Worm (Caenorhabditis elegans): ENCODE measurements around the gene ora-1.

The ora-1 gene

ce11 chrIV:7979588-7979987 is 1.9 kb downstream of the ora-1 start, which contains the start of gene unc-24:
Gene unc-24 (plus strand): TSS chrIV:7979870.
- TF ChIP-seq fkh-2 (tag; optimal IDR thresholded peaks at IDR 0.05) = no peak
- TF ChIP-seq elt-2 (tag; optimal IDR thresholded peaks at IDR 0.05) = no peak
- no peak for TF ChIP-seq jun-1 (tag; optimal IDR thresholded peaks at IDR 0.05)
- no peak for TF ChIP-seq mml-1 (tag; optimal IDR thresholded peaks at IDR 0.05)
- no peak for TF ChIP-seq snpc-4 (tag; optimal IDR thresholded peaks at IDR 0.05)
- TF ChIP-seq pha-4 (tag; optimal IDR thresholded peaks at IDR 0.05) = no peak
- peak; percentile 22 for TF ChIP-seq lin-15B (tag; optimal IDR thresholded peaks at IDR 0.05)
- no peak for TF ChIP-seq elt-1 (tag; optimal IDR thresholded peaks at IDR 0.05)
- TF ChIP-seq nfya-1 (tag; optimal IDR thresholded peaks at IDR 0.05; ENCODE audit: insufficient read depth) = peak; percentile 63
- TF ChIP-seq daf-12 (tag; optimal IDR thresholded peaks at IDR 0.05) = no peak
- TF ChIP-seq unc-39 (tag; optimal IDR thresholded peaks at IDR 0.05) = no peak
- TF ChIP-seq nhr-67 (tag; optimal IDR thresholded peaks at IDR 0.05) = no peak
- peak; percentile 20 for TF ChIP-seq hmg-11 (tag; optimal IDR thresholded peaks at IDR 0.05)
- TF ChIP-seq nhr-25 (tag; optimal IDR thresholded peaks at IDR 0.05) = no peak
- TF ChIP-seq zag-1 (tag; optimal IDR thresholded peaks at IDR 0.05) = no peak
- TF ChIP-seq R02D3.7 (tag; optimal IDR thresholded peaks at IDR 0.05) = no peak
- no peak for TF ChIP-seq tbx-2 (tag; optimal IDR thresholded peaks at IDR 0.05)
- TF ChIP-seq nhr-237 (tag; optimal IDR thresholded peaks at IDR 0.05) = no peak
- no peak for TF ChIP-seq fos-1 (tag; optimal IDR thresholded peaks at IDR 0.05)
- no peak for TF ChIP-seq nhr-12 (tag; optimal IDR thresholded peaks at IDR 0.05)
- peak; percentile 74 for TF ChIP-seq lin-39 (tag; optimal IDR thresholded peaks at IDR 0.05)
- no peak for TF ChIP-seq skn-1 (tag; optimal IDR thresholded peaks at IDR 0.05)

ce11 chrIV:7982024-7982576 is 4.4 kb downstream of the ora-1 start, which contains the start of gene arf-5:
Gene arf-5 (plus strand): TSS chrIV:7982526.
- no peak for TF ChIP-seq sea-2 (GFP tag; optimal IDR thresholded peaks at IDR 0.05)
- TF ChIP-seq egl-5 (tag; optimal IDR thresholded peaks at IDR 0.05) = no peak
- TF ChIP-seq snpc-4 (tag; optimal IDR thresholded peaks at IDR 0.05) = no peak
- no peak for TF ChIP-seq ceh-9 (tag; optimal IDR thresholded peaks at IDR 0.05)
- peak; percentile 50 for TF ChIP-seq ama-1 (optimal IDR thresholded peaks at IDR 0.05)
- no peak for TF ChIP-seq eor-1 (tag; optimal IDR thresholded peaks at IDR 0.05)
- no peak for TF ChIP-seq unc-39 (tag; optimal IDR thresholded peaks at IDR 0.05)
- TF ChIP-seq nhr-12 (tag; optimal IDR thresholded peaks at IDR 0.05) = no peak
- TF ChIP-seq elt-2 (tag; optimal IDR thresholded peaks at IDR 0.05) = peak; percentile 7
- TF ChIP-seq tbx-2 (tag; optimal IDR thresholded peaks at IDR 0.05) = no peak
- TF ChIP-seq fos-1 (tag; optimal IDR thresholded peaks at IDR 0.05) = no peak
- peak; percentile 81 for TF ChIP-seq lin-39 (tag; optimal IDR thresholded peaks at IDR 0.05)
- TF ChIP-seq nhr-237 (tag; optimal IDR thresholded peaks at IDR 0.05) = no peak
- TF ChIP-seq R02D3.7 (tag; optimal IDR thresholded peaks at IDR 0.05) = no peak
- TF ChIP-seq egl-27 (tag; optimal IDR thresholded peaks at IDR 0.05) = no peak
- no peak for TF ChIP-seq nhr-76 (tag; optimal IDR thresholded peaks at IDR 0.05)
- no peak for TF ChIP-seq nhr-28 (tag; optimal IDR thresholded peaks at IDR 0.05)
- TF ChIP-seq pqm-1 (tag; optimal IDR thresholded peaks at IDR 0.05) = no peak
- no peak for TF ChIP-seq mdl-1 (tag; optimal IDR thresholded peaks at IDR 0.05)
- no peak for TF ChIP-seq ceh-82 (tag; optimal IDR thresholded peaks at IDR 0.05)
- TF ChIP-seq nhr-11 (tag; optimal IDR thresholded peaks at IDR 0.05) = no peak
- no peak for TF ChIP-seq hmg-11 (tag; optimal IDR thresholded peaks at IDR 0.05)
- TF ChIP-seq fkh-2 (tag; optimal IDR thresholded peaks at IDR 0.05) = no peak
- no peak for TF ChIP-seq nhr-25 (tag; optimal IDR thresholded peaks at IDR 0.05)
- TF ChIP-seq nhr-67 (tag; optimal IDR thresholded peaks at IDR 0.05) = no peak
- no peak for TF ChIP-seq daf-12 (tag; optimal IDR thresholded peaks at IDR 0.05)
- TF ChIP-seq jun-1 (tag; optimal IDR thresholded peaks at IDR 0.05) = no peak
- TF ChIP-seq mml-1 (tag; optimal IDR thresholded peaks at IDR 0.05) = no peak
- TF ChIP-seq lin-15B (tag; optimal IDR thresholded peaks at IDR 0.05) = peak; percentile 54
- TF ChIP-seq zag-1 (tag; optimal IDR thresholded peaks at IDR 0.05) = no peak
- no peak for TF ChIP-seq ztf-11 (tag; optimal IDR thresholded peaks at IDR 0.05)
- no peak for TF ChIP-seq nhr-77 (tag; optimal IDR thresholded peaks at IDR 0.05)
- peak; percentile 29 for TF ChIP-seq nhr-23 (tag; optimal IDR thresholded peaks at IDR 0.05)
- TF ChIP-seq ceh-16 (tag; optimal IDR thresholded peaks at IDR 0.05) = no peak
- no peak for TF ChIP-seq aly-2 (tag; optimal IDR thresholded peaks at IDR 0.05)
- no peak for TF ChIP-seq ceh-28 (tag; optimal IDR thresholded peaks at IDR 0.05)
- TF ChIP-seq ZK546.5 (tag; optimal IDR thresholded peaks at IDR 0.05) = no peak
- TF ChIP-seq fkh-10 (GFP tag; optimal IDR thresholded peaks at IDR 0.05) = no peak
- no peak for TF ChIP-seq elt-3 (tag; optimal IDR thresholded peaks at IDR 0.05)
- TF ChIP-seq skn-1 (tag; optimal IDR thresholded peaks at IDR 0.05) = no peak
- no peak for TF ChIP-seq unc-62 (GFP tag; optimal IDR thresholded peaks at IDR 0.05)
- TF ChIP-seq nhr-43 (tag; optimal IDR thresholded peaks at IDR 0.05; ENCODE audit: poor library complexity, severe bottlenecking) = no peak
- TF ChIP-seq pha-4 (tag; optimal IDR thresholded peaks at IDR 0.05) = peak; percentile 47
- no peak for TF ChIP-seq lsy-12 (tag; optimal IDR thresholded peaks at IDR 0.05)
- TF ChIP-seq ztf-4 (tag; optimal IDR thresholded peaks at IDR 0.05) = no peak
- peak; percentile 57 for TF ChIP-seq nfya-1 (tag; optimal IDR thresholded peaks at IDR 0.05; ENCODE audit: insufficient read depth)
- TF ChIP-seq elt-1 (tag; optimal IDR thresholded peaks at IDR 0.05) = peak; percentile 7
